Fruit fly (Drosophila melanogaster): ENCODE results near the gene wat.

dm6 chr3R:28990695-28991094 is 29.5 kb downstream of the wat start:
- no peak for TF ChIP-seq ttk (optimal IDR thresholded peaks at IDR 0.05)
- TF ChIP-seq psq (optimal IDR thresholded peaks at IDR 0.05), result no peak
- TF ChIP-seq insv (optimal IDR thresholded peaks at IDR 0.05), result no peak
- TF ChIP-seq Sin3A (optimal IDR thresholded peaks at IDR 0.05), result no peak
- no peak for TF ChIP-seq h (optimal IDR thresholded peaks at IDR 0.05)
